Worm (Caenorhabditis elegans) whole organism, L2 larva: ENCODE data around the gene EGAP2.1.

ENCODE experiments used
- R02D3.7 ChIP-seq: fragments of 150-350 bp; optimal IDR thresholded peaks from 2 replicates; lab custom pipeline; 2014; ENCODE audit warnings: missing biosample characterization, missing genetic modification characterization
- ama-1 ChIP-seq: fragments of 150-350 bp; optimal IDR thresholded peaks from 2 replicates; lab custom pipeline; 2018; ENCODE audit warnings: inconsistent platforms
- blmp-1 ChIP-seq: sonication (generic microtip); optimal IDR thresholded peaks from 2 replicates; lab custom pipeline; 2017; ENCODE audit warnings: missing genetic modification characterization, mild to moderate bottlenecking, missing compliant biosample characterization, antibody characterized with exemption, moderate library complexity; ENCODE audit not compliant: insufficient read depth
- dmd-4 ChIP-seq: sonication (generic microtip); optimal IDR thresholded peaks from 2 replicates; lab custom pipeline; 2017; ENCODE audit warnings: missing biosample characterization, missing genetic modification characterization
- elt-3 ChIP-seq: sonication (generic microtip); optimal IDR thresholded peaks from 2 replicates; lab custom pipeline; 2017; ENCODE audit warnings: missing biosample characterization, missing genetic modification characterization
- lin-11 ChIP-seq: fragments of 150-350 bp; sonication (generic microtip); optimal IDR thresholded peaks from 2 replicates; lab custom pipeline; 2014; ENCODE audit warnings: missing biosample characterization, missing genetic modification characterization, inconsistent platforms, mixed read lengths
- mdl-1 ChIP-seq, 2 experiments: fragments of 150-350 bp in 1 of 2; sonication (generic microtip) in 1 of 2; optimal IDR thresholded peaks; 2 replicates each; lab custom pipeline; 2017; ENCODE audit warnings: missing biosample characterization in 2 of 2, missing genetic modification characterization in 2 of 2
- nhr-237 ChIP-seq: fragments of 150-350 bp; optimal IDR thresholded peaks from 2 replicates; lab custom pipeline; 2014; ENCODE audit warnings: missing biosample characterization, missing genetic modification characterization
- nhr-77 ChIP-seq: fragments of 150-350 bp; optimal IDR thresholded peaks from 2 replicates; lab custom pipeline; 2014; ENCODE audit warnings: missing biosample characterization, missing genetic modification characterization
- skn-1 ChIP-seq: sonication (generic microtip); optimal IDR thresholded peaks from 2 replicates; lab custom pipeline; 2017; ENCODE audit warnings: missing biosample characterization, missing genetic modification characterization
- snpc-4 ChIP-seq: fragments of 150-350 bp; optimal IDR thresholded peaks from 2 replicates; lab custom pipeline; 2014; ENCODE audit warnings: missing biosample characterization, missing genetic modification characterization
- ztf-11 ChIP-seq: sonication (generic microtip); optimal IDR thresholded peaks from 2 replicates; lab custom pipeline; 2017; ENCODE audit warnings: missing biosample characterization, missing genetic modification characterization

DNA sequence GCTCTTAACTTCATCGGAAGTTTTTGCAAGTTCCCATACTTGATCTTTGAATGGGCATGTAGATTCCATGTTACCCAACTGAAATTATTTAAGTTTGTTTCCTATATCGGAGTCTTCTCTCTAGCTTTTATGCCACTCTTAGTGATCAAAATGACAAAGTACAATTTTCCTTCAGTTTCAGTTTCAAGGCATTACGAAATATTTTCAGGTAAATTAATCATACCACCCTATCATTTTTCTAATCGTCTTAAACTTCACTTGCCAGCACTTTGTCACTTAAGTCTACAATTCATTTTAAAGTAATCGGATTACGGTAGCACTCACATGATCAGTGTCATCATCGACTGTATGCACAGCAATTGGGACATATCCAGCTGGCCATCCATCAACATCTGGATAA is 3.5 kb downstream of the EGAP2.1 start:
- no peak for TF ChIP-seq skn-1 (tag; lab: Kevin White, UChicago)
- TF ChIP-seq snpc-4 (tag; lab: Kevin White, UChicago), result no peak
- TF ChIP-seq ztf-11 (tag; lab: Kevin White, UChicago), result no peak
- no peak for TF ChIP-seq elt-3 (tag; lab: Kevin White, UChicago)
- no peak for TF ChIP-seq dmd-4 (tag; lab: Kevin White, UChicago)
- no peak for TF ChIP-seq ama-1 (lab: Kevin White, UChicago)
- TF ChIP-seq nhr-77 (tag; lab: Kevin White, UChicago), result no peak
- TF ChIP-seq lin-11 (tag; lab: Kevin White, UChicago), result no peak
- no peak for TF ChIP-seq nhr-237 (tag; lab: Kevin White, UChicago)
- TF ChIP-seq mdl-1 (tag; optimal IDR thresholded peaks at IDR 0.05; lab: Kevin White, UChicago), result no peak
- TF ChIP-seq R02D3.7 (tag; lab: Kevin White, UChicago), result no peak
- no peak for TF ChIP-seq blmp-1
